Worm (Caenorhabditis elegans): Measurements from ENCODE around the gene ttr-24.

Gene ttr-24

DNA sequence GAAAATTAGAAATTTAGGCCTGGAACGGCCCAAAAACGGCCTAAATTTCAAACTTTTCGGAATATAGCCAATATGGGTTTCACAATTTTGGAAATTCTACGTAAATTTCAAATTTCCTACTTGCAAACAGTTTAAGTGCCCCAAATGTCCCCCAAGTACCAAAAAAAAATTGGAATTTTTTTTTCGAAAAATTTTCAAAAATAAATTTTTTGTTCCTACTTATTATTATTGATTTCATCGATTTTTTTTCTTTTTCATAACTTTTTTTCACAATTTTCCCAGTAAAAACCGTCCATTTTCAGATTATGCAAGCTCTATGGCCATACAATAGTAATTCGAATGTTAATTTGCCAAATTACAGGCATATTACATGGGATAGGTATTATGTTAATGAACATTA, 15.1 kb upstream of the ttr-24 start, which contains the start of gene Y51A2D.21:
Gene Y51A2D.21, plus strand, starts transcription at position 301 of the 400 bp plus-strand sequence.
- TF ChIP-seq nhr-237 (tag; optimal IDR thresholded peaks at IDR 0.05) = no peak
- no peak for TF ChIP-seq lsy-12 (tag; optimal IDR thresholded peaks at IDR 0.05)
- TF ChIP-seq jun-1 (tag; optimal IDR thresholded peaks at IDR 0.05) = no peak
- TF ChIP-seq sea-2 (GFP tag; optimal IDR thresholded peaks at IDR 0.05) = no peak
- no peak for TF ChIP-seq egl-5 (tag; optimal IDR thresholded peaks at IDR 0.05)

DNA sequence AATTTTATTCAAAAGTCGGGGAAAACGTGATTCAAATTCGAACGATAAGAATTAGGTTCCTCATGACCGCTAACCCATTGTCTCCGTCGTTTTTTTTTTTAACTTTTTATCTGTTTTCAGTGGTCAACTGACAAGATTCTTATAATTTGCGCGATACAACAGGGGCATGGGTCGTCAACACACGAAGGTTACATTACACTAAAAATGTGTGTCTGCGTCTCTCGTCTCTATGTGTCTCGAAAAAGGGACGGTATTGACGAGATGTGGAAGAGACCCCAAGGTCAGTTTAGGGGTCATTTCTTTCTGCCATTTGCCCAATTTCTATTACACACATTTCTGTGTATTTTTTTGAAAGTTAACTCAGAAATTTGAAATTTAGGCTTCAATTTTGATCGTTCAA, 13.0 kb upstream of the ttr-24 start:
- no peak for TF ChIP-seq jun-1 (tag; optimal IDR thresholded peaks at IDR 0.05)
- no peak for TF ChIP-seq eor-1 (tag; optimal IDR thresholded peaks at IDR 0.05)
- no peak for TF ChIP-seq ZK546.5 (tag; optimal IDR thresholded peaks at IDR 0.05)
- TF ChIP-seq mdl-1 (tag; optimal IDR thresholded peaks at IDR 0.05) = no peak
- TF ChIP-seq nhr-67 (tag; optimal IDR thresholded peaks at IDR 0.05) = no peak
- TF ChIP-seq ceh-9 (tag; optimal IDR thresholded peaks at IDR 0.05) = no peak
- peak; percentile 96 for TF ChIP-seq nhr-25 (tag; optimal IDR thresholded peaks at IDR 0.05)
- no peak for TF ChIP-seq nfya-1 (tag; optimal IDR thresholded peaks at IDR 0.05; ENCODE audit: insufficient read depth)
- peak; percentile 36 for TF ChIP-seq hmg-11 (tag; optimal IDR thresholded peaks at IDR 0.05)
- no peak for TF ChIP-seq ceh-16 (tag; optimal IDR thresholded peaks at IDR 0.05)
- no peak for TF ChIP-seq nhr-12 (tag; optimal IDR thresholded peaks at IDR 0.05)
- TF ChIP-seq fkh-10 (GFP tag; optimal IDR thresholded peaks at IDR 0.05) = no peak
- no peak for TF ChIP-seq sea-2 (GFP tag; optimal IDR thresholded peaks at IDR 0.05)
- TF ChIP-seq mml-1 (tag; optimal IDR thresholded peaks at IDR 0.05) = no peak
- TF ChIP-seq nhr-23 (tag; optimal IDR thresholded peaks at IDR 0.05) = peak; percentile 28
- TF ChIP-seq elt-3 (tag; optimal IDR thresholded peaks at IDR 0.05) = no peak
- no peak for TF ChIP-seq pqm-1 (tag; optimal IDR thresholded peaks at IDR 0.05)
- TF ChIP-seq ztf-11 (tag; optimal IDR thresholded peaks at IDR 0.05) = no peak

- TF ChIP-seq sea-2 (GFP tag; optimal IDR thresholded peaks at IDR 0.05) (no peak), jun-1 (tag; optimal IDR thresholded peaks at IDR 0.05) (no peak), ztf-4 (tag; optimal IDR thresholded peaks at IDR 0.05) (no peak), unc-62 (GFP tag; optimal IDR thresholded peaks at IDR 0.05) (no peak)
Observed at ce11 chrV:18565621-18566020, 9.2 kb upstream of the ttr-24 start.

- no peak for TF ChIP-seq mml-1 (tag; optimal IDR thresholded peaks at IDR 0.05)
- TF ChIP-seq nhr-28 (tag; optimal IDR thresholded peaks at IDR 0.05) = no peak
- TF ChIP-seq unc-62 (GFP tag; optimal IDR thresholded peaks at IDR 0.05) = no peak
- TF ChIP-seq jun-1 (tag; optimal IDR thresholded peaks at IDR 0.05) = no peak
- TF ChIP-seq nfya-1 (tag; optimal IDR thresholded peaks at IDR 0.05; ENCODE audit: insufficient read depth) = no peak
- TF ChIP-seq nhr-43 (tag; optimal IDR thresholded peaks at IDR 0.05; ENCODE audit: poor library complexity, severe bottlenecking) = no peak
- TF ChIP-seq fkh-10 (GFP tag; optimal IDR thresholded peaks at IDR 0.05) = no peak
- no peak for TF ChIP-seq unc-39 (tag; optimal IDR thresholded peaks at IDR 0.05)
- TF ChIP-seq eor-1 (tag; optimal IDR thresholded peaks at IDR 0.05) = no peak
- TF ChIP-seq lin-15B (tag; optimal IDR thresholded peaks at IDR 0.05) = no peak
Observed at ce11 chrV:18564786-18565185, 8.3 kb upstream of the ttr-24 start, which contains the start of gene srg-34. Gene srg-34 (minus strand): TSS chrV:18564886.

DNA sequence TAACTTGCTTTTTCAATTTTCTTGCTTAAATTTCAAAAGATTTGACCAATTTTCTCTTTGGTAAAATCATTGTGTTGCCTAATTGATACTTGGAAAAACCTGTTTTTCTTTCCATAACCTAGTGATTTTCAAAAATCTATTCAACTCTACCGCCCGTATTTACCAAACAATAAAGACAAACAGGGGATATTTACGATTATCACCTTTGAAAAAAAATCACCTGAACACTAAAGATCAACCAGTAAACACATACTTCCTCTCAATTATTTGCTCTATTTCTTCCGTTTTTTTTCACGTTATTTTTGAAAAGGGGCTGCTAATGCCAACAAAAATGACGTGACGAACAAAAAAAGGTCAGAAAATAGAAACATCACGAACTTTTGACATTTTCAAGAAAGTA, 4.5 kb upstream of the ttr-24 start:
- peak; percentile 88 for TF ChIP-seq pha-4 (tag; optimal IDR thresholded peaks at IDR 0.05)
- TF ChIP-seq fkh-10 (GFP tag; optimal IDR thresholded peaks at IDR 0.05) = no peak

DNA sequence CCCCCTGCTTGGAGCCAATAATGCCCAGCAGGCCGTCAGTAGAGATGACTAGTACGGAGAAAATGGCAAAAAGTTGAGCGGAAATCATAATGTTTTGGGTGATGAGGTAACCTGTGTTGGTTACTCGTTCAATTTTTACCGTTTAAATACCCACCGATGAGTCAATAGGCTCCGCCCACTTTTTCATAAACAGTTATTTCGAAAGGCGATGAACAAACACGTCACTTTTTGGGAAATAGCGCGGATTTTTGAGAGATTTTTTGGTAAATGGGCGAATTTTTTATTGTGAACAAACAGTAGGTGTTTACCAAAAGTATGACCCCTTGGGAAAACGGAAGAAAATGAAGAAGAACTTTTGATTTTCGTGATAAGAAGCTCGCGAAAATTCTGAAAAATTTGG, 3.7 kb upstream of the ttr-24 start, which contains the start of gene ttr-26:
Gene ttr-26, minus strand, starts transcription at position 101 of the 400 bp plus-strand sequence.
- TF ChIP-seq hmg-11 (tag; optimal IDR thresholded peaks at IDR 0.05) = no peak
- peak; percentile 72 for TF ChIP-seq pha-4 (tag; optimal IDR thresholded peaks at IDR 0.05)

DNA sequence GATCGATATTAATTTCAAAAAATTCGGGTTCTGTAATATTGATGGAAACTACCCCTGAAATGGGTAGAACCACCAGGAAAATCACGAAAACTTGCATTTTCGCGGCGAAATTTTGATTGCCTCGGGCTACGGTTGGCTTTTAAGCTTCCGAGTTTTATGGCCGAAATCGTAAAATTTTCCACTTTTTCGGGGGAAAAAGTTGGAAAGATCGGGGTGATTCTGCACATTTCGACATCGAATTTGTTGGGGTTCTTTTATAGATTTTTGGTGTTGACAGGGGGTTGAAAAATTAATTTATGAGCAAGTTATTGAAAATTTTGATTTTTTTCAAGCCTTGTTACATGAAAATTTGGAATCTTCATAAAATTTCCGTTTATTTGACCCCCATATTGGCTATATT, 2.7 kb downstream of the ttr-24 start, which contains the start of gene Y51A2D.8:
Gene Y51A2D.8, minus strand, starts transcription at position 101 of the 400 bp plus-strand sequence.
- TF ChIP-seq mml-1 (tag; optimal IDR thresholded peaks at IDR 0.05) (no peak), snpc-4 (tag; optimal IDR thresholded peaks at IDR 0.05) (no peak), pqm-1 (tag; optimal IDR thresholded peaks at IDR 0.05) (no peak), tbx-2 (tag; optimal IDR thresholded peaks at IDR 0.05) (no peak), fkh-2 (tag; optimal IDR thresholded peaks at IDR 0.05) (no peak), daf-12 (tag; optimal IDR thresholded peaks at IDR 0.05) (no peak), ceh-9 (tag; optimal IDR thresholded peaks at IDR 0.05) (no peak), sea-2 (GFP tag; optimal IDR thresholded peaks at IDR 0.05) (no peak), eor-1 (tag; optimal IDR thresholded peaks at IDR 0.05) (no peak), unc-39 (tag; optimal IDR thresholded peaks at IDR 0.05) (no peak), fos-1 (tag; optimal IDR thresholded peaks at IDR 0.05) (no peak), ztf-4 (tag; optimal IDR thresholded peaks at IDR 0.05) (no peak)
